Fruit fly (Drosophila melanogaster): Measurements from ENCODE around the gene XNP.

XNP gene

dm6 chr3R:25489116-25489515, 6.5 kb upstream of the XNP start (continued):
- TF ChIP-seq esg (GFP tag; conservative IDR thresholded peaks at IDR 0.05) = no peak
- TF ChIP-seq CG12769 (tag; optimal IDR thresholded peaks at IDR 0.05) = no peak
- no peak for TF ChIP-seq ewg (GFP tag; optimal IDR thresholded peaks at IDR 0.05)
- no peak for TF ChIP-seq CG9932 (GFP tag; IDR thresholded peaks at IDR 0.05)
- no peak for TF ChIP-seq Rx (GFP tag; IDR thresholded peaks at IDR 0.05)
- TF ChIP-seq Ravus (GFP tag; IDR thresholded peaks at IDR 0.05) = no peak
- TF ChIP-seq CG32532 (GFP tag; IDR thresholded peaks at IDR 0.05) = peak; percentile 73; the same call in 1 of the 2 replicates
- TF ChIP-seq knrl (GFP tag; IDR thresholded peaks at IDR 0.05; ENCODE audit: partially characterized antibody) = no peak
- TF ChIP-seq unpg (GFP tag; optimal IDR thresholded peaks at IDR 0.05) = peak; percentile 75
- TF ChIP-seq CG8388 (GFP tag; optimal IDR thresholded peaks at IDR 0.05) = peak; percentile 58
- TF ChIP-seq dimm (GFP tag; IDR thresholded peaks at IDR 0.05) = no peak
- peak; percentile 68 for TF ChIP-seq CG12104 (GFP tag; optimal IDR thresholded peaks at IDR 0.05)
- TF ChIP-seq crp (GFP tag; optimal IDR thresholded peaks at IDR 0.05) = no peak
- TF ChIP-seq CG6689 (GFP tag; IDR thresholded peaks at IDR 0.05) = peak; percentile 62
- TF ChIP-seq CG7271 (tag; optimal IDR thresholded peaks at IDR 0.05) = peak; percentile 21
- no peak for TF ChIP-seq Hey (tag; optimal IDR thresholded peaks at IDR 0.05)
- no peak for TF ChIP-seq hbn (GFP tag; IDR thresholded peaks at IDR 0.05; ENCODE audit: partially characterized antibody)
- TF ChIP-seq chn (GFP tag; optimal IDR thresholded peaks at IDR 0.05) = no peak
- TF ChIP-seq Hand (GFP tag; optimal IDR thresholded peaks at IDR 0.05) = no peak
- no peak for TF ChIP-seq chm (GFP tag; IDR thresholded peaks at IDR 0.05)
- 0 out of 2 replicates have a peak, but pooled peaks have one; percentile 24 for TF ChIP-seq CG1024 (GFP tag; IDR thresholded peaks at IDR 0.05)
- peak; percentile 48 for TF ChIP-seq grau (tag; optimal IDR thresholded peaks at IDR 0.05)
- no peak for TF ChIP-seq CG3995 (GFP tag; optimal IDR thresholded peaks at IDR 0.05)
- TF ChIP-seq CG31388 (GFP tag; optimal IDR thresholded peaks at IDR 0.05) = no peak
- peak; percentile 43; the same call in 1 of the 2 replicates for TF ChIP-seq Ada2b (GFP tag; IDR thresholded peaks at IDR 0.05)
- 0 out of 2 replicates have a peak, but pooled peaks have one; percentile 26 for TF ChIP-seq klu (GFP tag; IDR thresholded peaks at IDR 0.05)
- TF ChIP-seq gro (GFP tag; optimal IDR thresholded peaks at IDR 0.05) = no peak
- no peak for TF ChIP-seq twi (tag; optimal IDR thresholded peaks at IDR 0.05)
- TF ChIP-seq Sox100B (GFP tag; optimal IDR thresholded peaks at IDR 0.05) = peak; percentile 79
- no peak; the same call in 1 of the 2 replicates for TF ChIP-seq CG14014 (GFP tag; IDR thresholded peaks at IDR 0.05)
- peak; percentile 46 for TF ChIP-seq CG3407 (GFP tag; optimal IDR thresholded peaks at IDR 0.05)
- TF ChIP-seq CG4424 (GFP tag; optimal IDR thresholded peaks at IDR 0.05) = peak; percentile 42
- peak; percentile 45; the same call in 1 of the 2 replicates for TF ChIP-seq E2f1 (GFP tag; IDR thresholded peaks at IDR 0.05)
- TF ChIP-seq Jarid2 (GFP tag; optimal IDR thresholded peaks at IDR 0.05) = no peak
- TF ChIP-seq H2.0 (GFP tag; IDR thresholded peaks at IDR 0.05) = peak; percentile 18; the same call in 1 of the 2 replicates
- TF ChIP-seq Doc2 (GFP tag; IDR thresholded peaks at IDR 0.05) = no peak
- no peak for TF ChIP-seq CG11093 (GFP tag; IDR thresholded peaks at IDR 0.05)
- TF ChIP-seq CG12391 (tag; optimal IDR thresholded peaks at IDR 0.05) = peak; percentile 58
- TF ChIP-seq mirr (GFP tag; optimal IDR thresholded peaks at IDR 0.05) = peak; percentile 16
- TF ChIP-seq Mad (GFP tag; optimal IDR thresholded peaks at IDR 0.05) = no peak
- TF ChIP-seq Bteb2 (GFP tag; optimal IDR thresholded peaks at IDR 0.05) = no peak
- no peak for TF ChIP-seq exex (tag; optimal IDR thresholded peaks at IDR 0.05)
- TF ChIP-seq lbe (GFP tag; optimal IDR thresholded peaks at IDR 0.05) = peak; percentile 39
- TF ChIP-seq Ets65A (GFP tag) = peak; percentile 55
- TF ChIP-seq Dip2 (GFP tag; IDR thresholded peaks at IDR 0.05) = no peak
- peak; percentile 56 for TF ChIP-seq Sox102F (GFP tag; optimal IDR thresholded peaks at IDR 0.05)
- TF ChIP-seq CG34376 (GFP tag; optimal IDR thresholded peaks at IDR 0.05) = no peak
- no peak for TF ChIP-seq slou (GFP tag; optimal IDR thresholded peaks at IDR 0.05)
- TF ChIP-seq Meics (GFP tag; optimal IDR thresholded peaks at IDR 0.05) = peak; percentile 28
- TF ChIP-seq Pdp1 (GFP tag; optimal IDR thresholded peaks at IDR 0.05) = no peak
- TF ChIP-seq CG2199 (GFP tag; IDR thresholded peaks at IDR 0.05) = 0 out of 3 replicates have a peak, but pooled peaks have one; percentile 26
- no peak for TF ChIP-seq yki (optimal IDR thresholded peaks at IDR 0.05)

All from whole organism, embryonic.